Fruit fly (Drosophila melanogaster): ENCODE results near the gene CG17544.

CG17544 gene

DNA sequence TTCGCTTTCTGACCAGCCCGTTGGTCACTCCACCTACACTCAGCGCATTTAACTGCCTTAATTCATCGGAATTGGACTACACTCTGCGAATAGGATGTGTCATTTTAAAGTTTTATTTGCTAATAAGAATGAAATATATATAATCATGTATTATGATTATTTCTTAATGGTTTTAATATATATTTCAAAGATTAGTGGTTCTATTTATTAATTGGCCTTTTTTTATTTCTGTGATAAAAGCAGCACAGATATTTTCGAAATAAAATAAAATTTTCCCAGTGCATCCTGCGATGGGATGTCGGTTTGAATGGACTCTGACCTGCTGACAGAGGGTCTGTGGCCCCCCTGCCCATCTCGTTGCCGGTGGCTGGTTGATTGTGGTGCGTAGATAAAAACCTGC lies 24.5 kb downstream of the CG17544 start (continued):
- TF ChIP-seq Rfx (GFP tag; IDR thresholded peaks at IDR 0.05) (no peak), klu (GFP tag; IDR thresholded peaks at IDR 0.05) (no peak), CG18262 (tag; optimal IDR thresholded peaks at IDR 0.05) (peak; percentile 63), crc (GFP tag; optimal IDR thresholded peaks at IDR 0.05) (no peak), btn (GFP tag; optimal IDR thresholded peaks at IDR 0.05) (no peak), CG9817 (tag; optimal IDR thresholded peaks at IDR 0.05) (no peak), Sry-δ (GFP tag; optimal IDR thresholded peaks at IDR 0.05) (no peak), ham (GFP tag; IDR thresholded peaks at IDR 0.05) (no peak), kni (GFP tag; optimal IDR thresholded peaks at IDR 0.05) (no peak), Spps (tag; optimal IDR thresholded peaks at IDR 0.05) (peak; percentile 34), CG17612 (GFP tag; IDR thresholded peaks at IDR 0.05) (no peak), CG4854 (GFP tag; optimal IDR thresholded peaks at IDR 0.05) (no peak), eyg (GFP tag; optimal IDR thresholded peaks at IDR 0.05) (no peak), Taf1 (GFP tag; IDR thresholded peaks at IDR 0.05) (no peak), nerfin-2 (GFP tag; IDR thresholded peaks at IDR 0.05; ENCODE audit: partially characterized antibody) (no peak), ken (GFP tag; IDR thresholded peaks at IDR 0.05) (no peak), CG12071 (GFP tag; optimal IDR thresholded peaks at IDR 0.05) (no peak), danr (GFP tag; IDR thresholded peaks at IDR 0.05) (no peak), da (GFP tag; optimal IDR thresholded peaks at IDR 0.05) (no peak), PHDP (tag; optimal IDR thresholded peaks at IDR 0.05) (peak; percentile 44), CG11696 (GFP tag; IDR thresholded peaks at IDR 0.05) (no peak), ttk (GFP tag; IDR thresholded peaks at IDR 0.05) (no peak), MTF-1 (GFP tag; optimal IDR thresholded peaks at IDR 0.05; ENCODE audit: borderline replicate concordance) (no peak), CG6689 (GFP tag; IDR thresholded peaks at IDR 0.05) (no peak), Ets65A (GFP tag) (peak; percentile 68), CG2889 (GFP tag; IDR thresholded peaks at IDR 0.05) (no peak), exex (tag; optimal IDR thresholded peaks at IDR 0.05) (no peak), corto (GFP tag; optimal IDR thresholded peaks at IDR 0.05) (no peak), stc (GFP tag; IDR thresholded peaks at IDR 0.05) (no peak), zen2 (GFP tag; IDR thresholded peaks at IDR 0.05; ENCODE audit: partially characterized antibody) (no peak), croc (GFP tag; conservative IDR thresholded peaks at IDR 0.05) (0 out of 3 replicates have a peak, but pooled peaks have one; percentile 27), Med (GFP tag) (peak; percentile 6), ac (GFP tag; optimal IDR thresholded peaks at IDR 0.05) (no peak), Adf1 (GFP tag; IDR thresholded peaks at IDR 0.05) (no peak), CG18764 (GFP tag; optimal IDR thresholded peaks at IDR 0.05) (no peak), tio (GFP tag; optimal IDR thresholded peaks at IDR 0.05) (no peak), HLHmδ (GFP tag; optimal IDR thresholded peaks at IDR 0.05) (no peak), CG10274 (GFP tag; optimal IDR thresholded peaks at IDR 0.05) (no peak), run (tag; optimal IDR thresholded peaks at IDR 0.05) (no peak), CG6654 (GFP tag; optimal IDR thresholded peaks at IDR 0.05) (no peak), Bdp1 (GFP tag; optimal IDR thresholded peaks at IDR 0.05) (no peak), CG8089 (GFP tag; optimal IDR thresholded peaks at IDR 0.05) (no peak), ro (GFP tag; IDR thresholded peaks at IDR 0.05) (no peak), unc-4 (GFP tag; IDR thresholded peaks at IDR 0.05; ENCODE audit: partially characterized antibody) (no peak), CG16863 (GFP tag; optimal IDR thresholded peaks at IDR 0.05) (no peak), gro (GFP tag; optimal IDR thresholded peaks at IDR 0.05) (no peak), pum (GFP tag; optimal IDR thresholded peaks at IDR 0.05) (no peak), trem (tag; optimal IDR thresholded peaks at IDR 0.05) (peak; percentile 38), CG18476 (GFP tag; optimal IDR thresholded peaks at IDR 0.05) (no peak), CG16779 (GFP tag; IDR thresholded peaks at IDR 0.05) (no peak), GATAe (GFP tag; conservative IDR thresholded peaks at IDR 0.05) (no peak), ATbp (GFP tag; optimal IDR thresholded peaks at IDR 0.05) (peak; percentile 17), CG33557 (GFP tag; optimal IDR thresholded peaks at IDR 0.05) (no peak)
